Worm (Caenorhabditis elegans): ENCODE data around the gene K07B1.7.
A peak's percentile ranks its signal among the peaks of the same experiment; 100 is the strongest.

Gene K07B1.7

DNA sequence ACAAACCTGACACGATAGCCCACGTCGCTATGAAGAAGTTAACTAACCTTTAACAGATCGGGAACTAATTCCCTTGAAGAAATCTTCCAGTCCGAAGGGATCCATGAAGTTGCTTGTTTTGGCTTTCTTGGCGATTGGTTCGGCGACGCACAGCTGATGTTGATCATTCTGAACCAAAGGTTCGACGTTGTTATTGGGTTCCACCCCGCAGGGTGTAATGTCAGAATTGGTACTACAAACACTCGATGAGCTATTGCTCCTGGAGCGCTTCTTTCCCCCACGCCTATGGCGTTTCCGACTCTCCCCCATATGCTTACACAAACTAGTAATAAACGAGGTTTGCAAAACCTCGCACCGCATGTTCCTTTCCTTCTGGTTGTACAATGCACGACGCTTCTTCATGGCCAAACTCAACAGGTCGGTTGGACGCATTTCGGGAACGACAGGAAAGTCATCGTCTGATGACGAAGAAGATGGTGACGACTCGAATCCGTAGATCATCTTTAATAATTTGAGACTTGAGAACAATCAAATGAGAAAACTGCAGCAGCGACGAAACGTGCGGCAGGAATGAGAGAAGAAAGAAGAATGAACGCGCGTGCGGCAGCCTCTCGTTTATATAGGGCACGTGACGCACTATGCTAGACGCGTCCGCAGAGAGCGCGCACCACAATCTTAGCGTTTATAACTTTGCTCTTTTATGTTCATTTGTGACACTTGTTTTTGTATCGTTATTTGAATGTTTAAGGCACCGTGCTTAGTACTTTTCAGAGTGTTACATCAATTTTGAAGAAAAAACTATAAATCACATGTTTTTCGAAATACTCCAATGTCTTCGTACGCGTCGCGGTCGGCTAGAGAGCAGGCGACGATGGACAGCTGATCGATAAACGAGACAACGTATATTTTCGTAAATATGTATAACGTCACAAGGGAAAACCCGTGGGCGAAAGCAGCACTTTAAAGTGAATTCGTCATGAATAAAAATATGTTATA lies 2.8 kb downstream of the K07B1.7 start, which contains the start of gene tos-1:
TSS of gene tos-1 (minus strand) at position 575 of the 996 bp plus-strand sequence.
- TF ChIP-seq ama-1 (optimal IDR thresholded peaks at IDR 0.05) (peak; percentile 99), ztf-1 (GFP tag; conservative IDR thresholded peaks at IDR 0.05) (peak; percentile 94; the same call in 1 of the 2 replicates), lsy-2 (tag; optimal IDR thresholded peaks at IDR 0.05) (peak; percentile 91 to 95), nhr-10 (tag; optimal IDR thresholded peaks at IDR 0.05) (peak; percentile 86), skn-1 (tag; optimal IDR thresholded peaks at IDR 0.05) (no peak), unc-55 (GFP tag; optimal IDR thresholded peaks at IDR 0.05) (peak; percentile 91), mdl-1 (tag; optimal IDR thresholded peaks at IDR 0.05) (peak; percentile 98 to 99), alr-1 (tag; optimal IDR thresholded peaks at IDR 0.05) (no peak), egl-27 (tag; optimal IDR thresholded peaks at IDR 0.05) (peak; percentile 95), gmeb-1 (tag; optimal IDR thresholded peaks at IDR 0.05) (peak; percentile 92), Y55F3AM.14 (GFP tag; optimal IDR thresholded peaks at IDR 0.05) (peak; percentile 98), nhr-11 (tag; optimal IDR thresholded peaks at IDR 0.05) (peak; percentile 79), crh-2 (tag; optimal IDR thresholded peaks at IDR 0.05) (peak; percentile 98), elt-3 (tag; optimal IDR thresholded peaks at IDR 0.05) (no peak), unc-62 (GFP tag; optimal IDR thresholded peaks at IDR 0.05) (peak; percentile 74), nhr-12 (tag; optimal IDR thresholded peaks at IDR 0.05) (no peak), nhr-6 (tag; optimal IDR thresholded peaks at IDR 0.05) (peak; percentile 96), mab-5 (tag; optimal IDR thresholded peaks at IDR 0.05) (peak; percentile 96), dmd-4 (tag; optimal IDR thresholded peaks at IDR 0.05) (no peak), C34F6.9 (tag; optimal IDR thresholded peaks at IDR 0.05) (peak; percentile 99), nhr-129 (tag; optimal IDR thresholded peaks at IDR 0.05) (peak; percentile 95), nhr-21 (tag; optimal IDR thresholded peaks at IDR 0.05) (peak; percentile 98), fos-1 (tag; optimal IDR thresholded peaks at IDR 0.05) (peak; percentile 95), ceh-82 (tag; optimal IDR thresholded peaks at IDR 0.05) (peak; percentile 82), ceh-16 (tag; optimal IDR thresholded peaks at IDR 0.05) (peak; percentile 61), ZK546.5 (tag; optimal IDR thresholded peaks at IDR 0.05) (peak; percentile 70), mbf-1 (tag; optimal IDR thresholded peaks at IDR 0.05) (no peak), zag-1 (tag; optimal IDR thresholded peaks at IDR 0.05) (peak; percentile 94), peb-1 (tag; optimal IDR thresholded peaks at IDR 0.05) (no peak), nhr-23 (tag; optimal IDR thresholded peaks at IDR 0.05) (peak; percentile 30), blmp-1 (tag; optimal IDR thresholded peaks at IDR 0.05; ENCODE audit: insufficient read depth) (peak; percentile 89), elt-1 (tag; optimal IDR thresholded peaks at IDR 0.05) (no peak), lin-39 (tag; optimal IDR thresholded peaks at IDR 0.05) (peak; percentile 59), nhr-237 (tag; optimal IDR thresholded peaks at IDR 0.05) (peak; percentile 71), aly-2 (tag; optimal IDR thresholded peaks at IDR 0.05) (peak; percentile 43), snpc-4 (tag; optimal IDR thresholded peaks at IDR 0.05) (peak; percentile 50), F13H6.1 (tag; optimal IDR thresholded peaks at IDR 0.05) (peak; percentile 99), ztf-11 (tag; optimal IDR thresholded peaks at IDR 0.05) (peak; percentile 32), sma-9 (GFP tag; optimal IDR thresholded peaks at IDR 0.05) (peak; percentile 90), sma-9 (tag; optimal IDR thresholded peaks at IDR 0.05) (no peak), ztf-4 (tag; optimal IDR thresholded peaks at IDR 0.05) (peak; percentile 91), unc-39 (tag; optimal IDR thresholded peaks at IDR 0.05) (peak; percentile 51), nhr-25 (tag; optimal IDR thresholded peaks at IDR 0.05) (peak; percentile 98), nhr-77 (tag; optimal IDR thresholded peaks at IDR 0.05) (peak; percentile 88), sma-3 (GFP tag; optimal IDR thresholded peaks at IDR 0.05) (peak; percentile 100), R02D3.7 (tag; optimal IDR thresholded peaks at IDR 0.05) (peak; percentile 64), sem-4 (tag; optimal IDR thresholded peaks at IDR 0.05) (peak; percentile 96), lin-13 (GFP tag; optimal IDR thresholded peaks at IDR 0.05) (peak; percentile 93), lin-11 (tag; optimal IDR thresholded peaks at IDR 0.05) (peak; percentile 74)
